Fruit fly (Drosophila melanogaster) whole organism, embryonic: ENCODE measurements around the gene bbg.

Experiments
- Antp ChIP-seq: fragments of 200-800 bp; sonication (Bioruptor generic); optimal IDR thresholded peaks from 3 replicates; lab custom pipeline; 2016; ENCODE audit warnings: missing biosample characterization, missing genetic modification characterization
- Atf-2 ChIP-seq: fragments of 200-800 bp; sonication (Bioruptor generic); optimal IDR thresholded peaks from 2 replicates; lab custom pipeline; 2016; ENCODE audit warnings: missing biosample characterization, missing genetic modification characterization
- Atf6 ChIP-seq: fragments of 200-800 bp; sonication (Bioruptor generic); IDR thresholded peaks from 2 replicates; pipeline ENCODE4 v1.3.6; 2022; ENCODE audit warnings: missing biosample characterization, missing genetic modification characterization
- Awh ChIP-seq: fragments of 200-800 bp; sonication (Bioruptor generic); IDR thresholded peaks from 2 replicates; pipeline ENCODE4, ENCODE4 v1.3.6; 2022; ENCODE audit warnings: missing biosample characterization, missing genetic modification characterization
- B-H2 ChIP-seq: fragments of 200-800 bp; sonication (Bioruptor generic); optimal IDR thresholded peaks from 2 replicates; lab custom pipeline; 2018; ENCODE audit warnings: missing biosample characterization, mild to moderate bottlenecking, missing genetic modification characterization
- Blimp-1 ChIP-seq: fragments of 200-800 bp; sonication (Bioruptor generic); optimal IDR thresholded peaks from 3 replicates; lab custom pipeline; 2018; ENCODE audit warnings: missing biosample characterization, missing genetic modification characterization, mild to moderate bottlenecking, moderate library complexity, missing genetic modification reagents
- CG12942 ChIP-seq: fragments of 200-800 bp; sonication (Bioruptor generic); optimal IDR thresholded peaks from 3 replicates; lab custom pipeline; 2016; ENCODE audit warnings: missing biosample characterization, missing genetic modification characterization
- CG13287 ChIP-seq: fragments of 200-800 bp; sonication (Bioruptor generic); IDR thresholded peaks from 2 replicates; pipeline ENCODE4 v1.3.6; 2022; ENCODE audit warnings: missing biosample characterization, missing genetic modification characterization; ENCODE audit not compliant: partially characterized antibody
- CG13624 ChIP-seq: fragments of 200-800 bp; sonication (Bioruptor generic); optimal IDR thresholded peaks from 2 replicates; lab custom pipeline; 2016; ENCODE audit warnings: missing biosample characterization, missing genetic modification characterization
- CG15696 ChIP-seq: fragments of 200-800 bp; sonication (Bioruptor generic); optimal IDR thresholded peaks from 2 replicates; lab custom pipeline; 2019; ENCODE audit warnings: missing biosample characterization, mild to moderate bottlenecking, missing genetic modification characterization, moderate library complexity
- CG17612 ChIP-seq: fragments of 200-800 bp; sonication (Bioruptor generic); IDR thresholded peaks from 2 replicates; pipeline ENCODE4 v1.3.6; 2022; ENCODE audit warnings: missing biosample characterization, missing genetic modification characterization
- CG17802 ChIP-seq: fragments of 200-800 bp; sonication (Bioruptor generic); optimal IDR thresholded peaks from 2 replicates; lab custom pipeline; 2018; ENCODE audit warnings: missing biosample characterization, mild to moderate bottlenecking, missing genetic modification characterization, moderate library complexity
- CG17829 ChIP-seq: fragments of 200-800 bp; optimal IDR thresholded peaks from 2 replicates; lab custom pipeline; 2019; ENCODE audit warnings: missing biosample characterization, mild to moderate bottlenecking, missing genetic modification characterization, moderate library complexity
- CG2116 ChIP-seq: fragments of 200-800 bp; sonication (Bioruptor generic); optimal IDR thresholded peaks from 3 replicates; lab custom pipeline; 2018; ENCODE audit warnings: missing biosample characterization, mild to moderate bottlenecking, missing genetic modification characterization
- CG2199 ChIP-seq: fragments of 200-800 bp; sonication (Bioruptor generic); IDR thresholded peaks from 3 replicates; pipeline ENCODE4 v1.3.6; 2022; ENCODE audit warnings: missing biosample characterization, missing genetic modification characterization
- CG4730 ChIP-seq: fragments of 200-800 bp; sonication (Bioruptor generic); IDR thresholded peaks from 2 replicates; pipeline ENCODE4 v1.3.6; 2022; ENCODE audit warnings: missing biosample characterization, missing genetic modification characterization
- CG6683 ChIP-seq: fragments of 200-800 bp; sonication (Bioruptor generic); optimal IDR thresholded peaks from 2 replicates; lab custom pipeline; 2017; ENCODE audit warnings: missing biosample characterization, mild to moderate bottlenecking, missing genetic modification characterization, missing genetic modification reagents
- CG7271 ChIP-seq: fragments of 200-800 bp; sonication (Bioruptor generic); optimal IDR thresholded peaks from 2 replicates; lab custom pipeline; 2018; ENCODE audit warnings: missing biosample characterization, mild to moderate bottlenecking, missing genetic modification characterization, moderate library complexity
- CG7839 ChIP-seq: fragments of 200-800 bp; sonication (Bioruptor generic); optimal IDR thresholded peaks from 3 replicates; lab custom pipeline; 2018; ENCODE audit warnings: missing biosample characterization, mild to moderate bottlenecking, missing genetic modification characterization, moderate library complexity
- CG8924 ChIP-seq: fragments of 200-800 bp; optimal IDR thresholded peaks from 3 replicates; lab custom pipeline; 2019; ENCODE audit warnings: missing biosample characterization, mild to moderate bottlenecking, missing genetic modification characterization, moderate library complexity
- CG9727 ChIP-seq: fragments of 200-800 bp; sonication (Bioruptor generic); optimal IDR thresholded peaks from 3 replicates; lab custom pipeline; 2017; ENCODE audit warnings: missing biosample characterization, mild to moderate bottlenecking, missing genetic modification characterization
- E2f2 ChIP-seq: fragments of 200-800 bp; sonication (Bioruptor generic); IDR thresholded peaks from 2 replicates; pipeline ENCODE4 v1.3.6; 2022; ENCODE audit warnings: missing biosample characterization, missing genetic modification characterization
- Ets65A ChIP-seq: fragments of 200-800 bp; sonication (Bioruptor generic); peaks from one replicate; lab custom pipeline; 2016; ENCODE audit warnings: missing biosample characterization, missing genetic modification characterization
- GATAe ChIP-seq: fragments of 200-800 bp; sonication (Bioruptor generic); conservative IDR thresholded peaks from 2 replicates; pipeline ENCODE4 v1.3.6; 2022; ENCODE audit warnings: missing biosample characterization, missing genetic modification characterization
- HLH4C ChIP-seq: fragments of 200-800 bp; sonication (Bioruptor generic); IDR thresholded peaks from 3 replicates; pipeline ENCODE4 v1.3.6; 2022; ENCODE audit warnings: missing biosample characterization, missing genetic modification characterization; ENCODE audit not compliant: partially characterized antibody
- Lpt ChIP-seq: fragments of >200 bp; optimal IDR thresholded peaks from 2 replicates; lab custom pipeline; 2018; ENCODE audit warnings: missing biosample characterization, missing genetic modification characterization
- MTF-1 ChIP-seq: fragments of 200-800 bp; sonication (Bioruptor generic); optimal IDR thresholded peaks from 2 replicates; lab custom pipeline; 2018; ENCODE audit warnings: missing biosample characterization, mild to moderate bottlenecking, missing genetic modification characterization, borderline replicate concordance
- NK7.1 ChIP-seq: fragments of 200-800 bp; sonication (Bioruptor generic); optimal IDR thresholded peaks from 3 replicates; lab custom pipeline; 2016; ENCODE audit warnings: missing biosample characterization, missing genetic modification characterization
- Opbp ChIP-seq: fragments of 200-800 bp; sonication (Bioruptor generic); IDR thresholded peaks from 3 replicates; pipeline ENCODE4 v1.3.6; 2022; ENCODE audit warnings: missing biosample characterization, missing genetic modification characterization; ENCODE audit not compliant: partially characterized antibody
- ara ChIP-seq: fragments of 200-800 bp; sonication (Bioruptor generic); IDR thresholded peaks from 2 replicates; pipeline ENCODE4 v1.3.6; 2022; ENCODE audit warnings: missing biosample characterization, missing genetic modification characterization
- az2 ChIP-seq: fragments of 200-800 bp; sonication (Bioruptor generic); optimal IDR thresholded peaks from 3 replicates; lab custom pipeline; 2016; ENCODE audit warnings: missing biosample characterization, missing genetic modification characterization
- cg ChIP-seq: fragments of 200-800 bp; sonication (Bioruptor generic); optimal IDR thresholded peaks from 3 replicates; lab custom pipeline; 2019; ENCODE audit warnings: missing biosample characterization, mild to moderate bottlenecking, missing genetic modification characterization, moderate library complexity
- da ChIP-seq: fragments of 200-800 bp; sonication (Bioruptor generic); optimal IDR thresholded peaks from 2 replicates; lab custom pipeline; 2016; ENCODE audit warnings: missing biosample characterization, missing genetic modification characterization
- emc ChIP-seq: fragments of 200-800 bp; sonication (Bioruptor generic); optimal IDR thresholded peaks from 2 replicates; lab custom pipeline; 2016; ENCODE audit warnings: missing biosample characterization, missing genetic modification characterization
- fd64A ChIP-seq: fragments of 200-800 bp; sonication (Bioruptor generic); optimal IDR thresholded peaks from 3 replicates; lab custom pipeline; 2018; ENCODE audit warnings: missing biosample characterization, mild to moderate bottlenecking, missing genetic modification characterization
- fru ChIP-seq: fragments of >200 bp; optimal IDR thresholded peaks from 2 replicates; lab custom pipeline; 2017
- gsb ChIP-seq: fragments of 200-800 bp; sonication (Bioruptor generic); IDR thresholded peaks from 2 replicates; pipeline ENCODE4 v1.3.6; 2022; ENCODE audit warnings: missing biosample characterization, missing genetic modification characterization
- gt ChIP-seq: fragments of 200-800 bp; sonication (Bioruptor generic); IDR thresholded peaks from 2 replicates; pipeline ENCODE4 v1.3.6; 2022; ENCODE audit warnings: missing biosample characterization, missing genetic modification characterization
- h ChIP-seq: fragments of >200 bp; optimal IDR thresholded peaks from 2 replicates; lab custom pipeline; 2017
- kni ChIP-seq: fragments of 200-800 bp; sonication (Bioruptor generic); optimal IDR thresholded peaks from 3 replicates; lab custom pipeline; 2017; ENCODE audit warnings: mild to moderate bottlenecking, missing biosample characterization, missing genetic modification reagents, missing genetic modification characterization
- knrl ChIP-seq: fragments of 200-800 bp; sonication (Bioruptor generic); IDR thresholded peaks from 3 replicates; pipeline ENCODE4 v1.3.6; 2022; ENCODE audit warnings: missing biosample characterization, missing genetic modification characterization; ENCODE audit not compliant: partially characterized antibody
- mam ChIP-seq: fragments of 200-800 bp; sonication (Bioruptor generic); optimal IDR thresholded peaks from 3 replicates; lab custom pipeline; 2016; ENCODE audit warnings: missing biosample characterization, missing genetic modification characterization
- p53 ChIP-seq: fragments of 200-800 bp; sonication (Bioruptor generic); optimal IDR thresholded peaks from 2 replicates; lab custom pipeline; 2016; ENCODE audit warnings: missing biosample characterization, missing genetic modification characterization
- pzg ChIP-seq: fragments of 200-800 bp; sonication (Bioruptor generic); optimal IDR thresholded peaks from 3 replicates; lab custom pipeline; 2018; ENCODE audit warnings: missing biosample characterization, mild to moderate bottlenecking, missing genetic modification characterization, moderate library complexity
- row ChIP-seq: fragments of 200-800 bp; sonication (Bioruptor generic); IDR thresholded peaks from 3 replicates; pipeline ENCODE4 v1.3.6; 2022; ENCODE audit warnings: missing biosample characterization, missing genetic modification characterization
- scrt ChIP-seq: fragments of 200-800 bp; sonication (Bioruptor generic); optimal IDR thresholded peaks from 2 replicates; lab custom pipeline; 2018; ENCODE audit warnings: missing biosample characterization, mild to moderate bottlenecking, missing genetic modification characterization, moderate library complexity
- tio ChIP-seq: fragments of 200-800 bp; sonication (Bioruptor generic); optimal IDR thresholded peaks from 2 replicates; lab custom pipeline; 2017; ENCODE audit warnings: missing biosample characterization, missing genetic modification characterization, inconsistent platforms
- tll ChIP-seq, 2 experiments: fragments of 200-800 bp in 1 of 2; fragments of >200 bp in 1 of 2; sonication (Bioruptor generic) in 1 of 2; optimal IDR thresholded peaks; 2 replicates each; lab custom pipeline; 2017 to 2019; ENCODE audit warnings: missing biosample characterization in 2 of 2, missing genetic modification characterization in 2 of 2, mild to moderate bottlenecking in 1 of 2, moderate library complexity in 1 of 2
- tna ChIP-seq: fragments of 200-800 bp; sonication (Bioruptor generic); IDR thresholded peaks from 2 replicates; pipeline ENCODE4 v1.3.6; 2022; ENCODE audit warnings: missing biosample characterization, missing genetic modification characterization; ENCODE audit not compliant: partially characterized antibody
- twi ChIP-seq: fragments of 200-800 bp; optimal IDR thresholded peaks from 2 replicates; lab custom pipeline; 2019; ENCODE audit warnings: missing biosample characterization, mild to moderate bottlenecking, missing genetic modification characterization, moderate library complexity
- unpg ChIP-seq: fragments of 200-800 bp; sonication (Bioruptor generic); optimal IDR thresholded peaks from 3 replicates; lab custom pipeline; 2018; ENCODE audit warnings: missing biosample characterization, mild to moderate bottlenecking, missing genetic modification characterization, moderate library complexity
- zfh2 ChIP-seq: fragments of 200-800 bp; sonication (Bioruptor generic); optimal IDR thresholded peaks from 2 replicates; lab custom pipeline; 2016; ENCODE audit warnings: missing biosample characterization, missing genetic modification characterization

The bbg gene

DNA sequence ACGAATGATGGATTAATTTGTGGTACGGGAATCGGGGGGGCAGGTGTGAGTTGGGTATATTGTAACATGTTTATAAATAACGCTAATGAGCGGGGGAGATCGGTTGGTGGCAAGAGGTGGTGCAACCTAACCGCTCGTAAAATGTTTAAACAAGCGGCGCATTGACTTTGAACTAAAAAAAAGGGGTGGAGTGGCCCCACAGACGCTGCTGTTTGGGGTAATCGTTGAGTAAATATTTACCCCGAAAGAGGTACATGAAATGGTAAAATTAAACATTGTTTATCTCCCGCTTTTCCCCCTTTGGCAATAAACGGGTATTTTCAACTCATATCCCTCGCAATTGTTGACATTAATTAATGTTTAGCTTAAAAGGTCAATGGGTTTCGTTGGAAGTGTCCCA lies 170.0 kb downstream of the bbg start (continued):
- TF ChIP-seq az2 (GFP tag; lab: Kevin White, UChicago) (peak; percentile 1), CG17612 (GFP tag; lab: Robert Waterston, UW) (no peak), fru (lab: Kevin White, UChicago) (no peak), zfh2 (GFP tag; lab: Kevin White, UChicago) (no peak), scrt (GFP tag; lab: Kevin White, UChicago) (peak; percentile 23), CG6683 (GFP tag; lab: Kevin White, UChicago) (peak; percentile 28), tio (GFP tag; lab: Kevin White, UChicago) (no peak), tll (GFP tag; optimal IDR thresholded peaks at IDR 0.05; lab: Kevin White, UChicago) (no peak), GATAe (GFP tag; lab: Robert Waterston, UW) (no peak), p53 (GFP tag; lab: Kevin White, UChicago) (no peak), knrl (GFP tag; lab: Robert Waterston, UW) (no peak), CG17829 (tag; lab: Kevin White, UChicago) (peak; percentile 5), Antp (peak; percentile 2), CG2199 (GFP tag; lab: Robert Waterston, UW) (0 out of 3 replicates have a peak, but pooled peaks have one; percentile 57), unpg (GFP tag; lab: Kevin White, UChicago) (peak; percentile 71), kni (GFP tag; lab: Kevin White, UChicago) (peak; percentile 95), NK7.1 (no peak), emc (GFP tag; lab: Kevin White, UChicago) (no peak), E2f2 (GFP tag; lab: Robert Waterston, UW) (peak; percentile 33), twi (tag; lab: Kevin White, UChicago) (peak; percentile 68), CG2116 (peak; percentile 16), Awh (peak; percentile 90), CG13624 (GFP tag; lab: Kevin White, UChicago) (no peak), gt (GFP tag; lab: Robert Waterston, UW) (no peak), Atf6 (GFP tag; lab: Robert Waterston, UW) (0 out of 2 replicates have a peak, but pooled peaks have one; percentile 43), CG8924 (tag; lab: Kevin White, UChicago) (peak; percentile 49), CG15696 (tag; lab: Kevin White, UChicago) (peak; percentile 74), pzg (GFP tag; lab: Kevin White, UChicago) (no peak), Opbp (GFP tag; lab: Robert Waterston, UW) (no peak), cg (no peak), CG12942 (no peak), CG17802 (tag; lab: Kevin White, UChicago) (no peak), CG9727 (GFP tag; lab: Kevin White, UChicago) (peak; percentile 41), h (lab: Kevin White, UChicago) (no peak), mam (GFP tag; lab: Kevin White, UChicago) (no peak), da (GFP tag; lab: Kevin White, UChicago) (no peak), fd64A (GFP tag; lab: Kevin White, UChicago) (peak; percentile 94), CG7839 (peak; percentile 31), Lpt (GFP tag; lab: Kevin White, UChicago) (no peak), Ets65A (no peak), ara (GFP tag; lab: Robert Waterston, UW) (peak; percentile 46; the same call in 1 of the 2 replicates), CG13287 (no peak), Blimp-1 (GFP tag; lab: Kevin White, UChicago) (peak; percentile 73), CG4730 (GFP tag; lab: Robert Waterston, UW) (no peak), CG7271 (tag; lab: Kevin White, UChicago) (no peak), tna (no peak), MTF-1 (GFP tag; lab: Kevin White, UChicago) (peak; percentile 80), B-H2 (GFP tag; lab: Kevin White, UChicago) (no peak), row (GFP tag; lab: Robert Waterston, UW) (no peak), gsb (GFP tag; lab: Robert Waterston, UW) (no peak), HLH4C (GFP tag; lab: Robert Waterston, UW) (no peak), Atf-2 (GFP tag; lab: Kevin White, UChicago) (no peak)
